Worm (Caenorhabditis elegans) whole organism, L3 larva: Measurements from ENCODE around the gene nlp-6.
A peak's percentile ranks its signal among the peaks of the same experiment; 100 is the strongest.

Experiments
- ceh-16 ChIP-seq: sonication (generic microtip); optimal IDR thresholded peaks from 2 replicates; lab custom pipeline; 2017; ENCODE audit warnings: missing biosample characterization, missing genetic modification characterization
- egl-27 ChIP-seq: sonication (generic microtip); optimal IDR thresholded peaks from 4 replicates; lab custom pipeline; 2017; ENCODE audit warnings: missing biosample characterization, missing genetic modification reagents, missing genetic modification characterization
- eor-1 ChIP-seq, 2 experiments: fragments of 150-350 bp; optimal IDR thresholded peaks; 2 replicates each; lab custom pipeline; 2014 to 2018; ENCODE audit warnings: missing biosample characterization in 2 of 2, missing genetic modification characterization in 2 of 2
- fos-1 ChIP-seq: fragments of 150-350 bp; optimal IDR thresholded peaks from 2 replicates; lab custom pipeline; 2014; ENCODE audit warnings: missing biosample characterization, missing genetic modification characterization
- jun-1 ChIP-seq: fragments of 150-350 bp; optimal IDR thresholded peaks from 2 replicates; lab custom pipeline; 2014; ENCODE audit warnings: missing biosample characterization, missing genetic modification reagents, missing genetic modification characterization
- mdl-1 ChIP-seq: fragments of 150-350 bp; optimal IDR thresholded peaks from 2 replicates; lab custom pipeline; 2014; ENCODE audit warnings: missing biosample characterization, missing genetic modification characterization
- nfya-1 ChIP-seq: sonication (generic microtip); optimal IDR thresholded peaks from 2 replicates; lab custom pipeline; 2017; ENCODE audit warnings: missing genetic modification characterization, mild to moderate bottlenecking, missing compliant biosample characterization, antibody characterized with exemption, moderate library complexity; ENCODE audit not compliant: insufficient read depth
- nhr-23 ChIP-seq: fragments of 150-350 bp; optimal IDR thresholded peaks from 2 replicates; lab custom pipeline; 2014; ENCODE audit warnings: missing biosample characterization, missing genetic modification reagents, missing genetic modification characterization
- nhr-76 ChIP-seq: fragments of 150-350 bp; sonication (generic microtip); optimal IDR thresholded peaks from 5 replicates; lab custom pipeline; 2014; ENCODE audit warnings: missing biosample characterization, missing genetic modification characterization
- nhr-77 ChIP-seq: fragments of 150-350 bp; optimal IDR thresholded peaks from 2 replicates; lab custom pipeline; 2014; ENCODE audit warnings: missing biosample characterization, missing genetic modification characterization
- pha-4 ChIP-seq: fragments of 150-350 bp; optimal IDR thresholded peaks from 2 replicates; lab custom pipeline; 2014; ENCODE audit warnings: missing biosample characterization, missing genetic modification reagents, missing genetic modification characterization
- pqm-1 ChIP-seq: fragments of 150-350 bp; optimal IDR thresholded peaks from 2 replicates; lab custom pipeline; 2017; ENCODE audit warnings: missing biosample characterization, missing genetic modification characterization, inconsistent platforms
- unc-39 ChIP-seq: sonication (generic microtip); optimal IDR thresholded peaks from 4 replicates; lab custom pipeline; 2017; ENCODE audit warnings: missing biosample characterization, missing genetic modification characterization
- unc-62 ChIP-seq: fragments of 150-350 bp; sonication (generic microtip); optimal IDR thresholded peaks from 4 replicates; lab custom pipeline; 2014; ENCODE audit warnings: missing biosample characterization, missing genetic modification reagents, missing genetic modification characterization

DNA sequence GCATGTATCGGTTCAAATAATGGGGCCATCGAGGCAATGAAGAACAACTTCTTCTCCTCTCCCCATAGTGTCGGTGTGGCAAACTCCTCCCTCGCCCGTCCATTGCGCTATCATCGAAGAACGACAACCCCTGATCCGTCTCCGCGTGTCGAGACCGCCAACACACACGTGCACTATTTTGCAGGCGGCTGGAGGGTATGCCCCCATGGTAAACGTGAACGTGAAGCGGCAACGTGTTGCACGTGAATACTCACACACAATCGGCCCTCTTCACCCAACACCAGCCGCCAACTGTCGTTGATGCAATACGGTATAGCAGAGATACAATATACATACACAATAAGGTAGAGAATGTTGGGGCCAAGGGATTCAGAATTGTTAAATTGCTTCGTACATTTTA is 29.1 kb upstream of the nlp-6 start:
- TF ChIP-seq nfya-1 (peak; percentile 57), pha-4 (tag; lab: Kevin White, UChicago) (no peak), fos-1 (no peak), unc-39 (tag; lab: Kevin White, UChicago) (no peak), pqm-1 (tag; lab: Kevin White, UChicago) (no peak), nhr-23 (tag; lab: Kevin White, UChicago) (peak; percentile 62), eor-1 (tag; optimal IDR thresholded peaks at IDR 0.05; lab: Kevin White, UChicago) (no peak), ceh-16 (tag; lab: Kevin White, UChicago) (no peak), jun-1 (tag; lab: Kevin White, UChicago) (no peak), mdl-1 (peak; percentile 37), unc-62 (no peak), egl-27 (no peak), nhr-77 (tag; lab: Kevin White, UChicago) (no peak), nhr-76 (no peak)
